Worm (Caenorhabditis elegans) whole organism, early embryonic: ENCODE measurements around the gene C27H5.2.

Experiments
- ama-1 ChIP-seq: fragments of 150-350 bp; optimal IDR thresholded peaks from 2 replicates; lab custom pipeline; 2014
- tbx-37 ChIP-seq: fragments of 200-800 bp; sonication (Bioruptor generic); conservative IDR thresholded peaks from 2 replicates; pipeline ENCODE4 v1.3.6; 2022; ENCODE audit warnings: missing genetic modification reagents, missing genetic modification characterization, missing compliant biosample characterization

- TF ChIP-seq tbx-37 (GFP tag; lab: Robert Waterston, UW) (no peak), ama-1 (lab: Kevin White, UChicago) (no peak)
Observed at ce11 chrII:7126457-7126856, 28.9 kb upstream of the C27H5.2 start, which contains the start of gene F10E7.1.
